Worm (Caenorhabditis elegans) whole organism, L4/young adult: ENCODE data around the gene his-73.

Experiments
- W03F9.2 ChIP-seq: fragments of 150-350 bp; optimal IDR thresholded peaks from 2 replicates; lab custom pipeline; 2014; ENCODE audit warnings: missing biosample characterization, missing genetic modification characterization
- dao-5 ChIP-seq: sonication (generic microtip); optimal IDR thresholded peaks from 2 replicates; lab custom pipeline; 2016; ENCODE audit warnings: missing genotype, missing genetic modification characterization, moderate library complexity, missing compliant biosample characterization
- him-1 ChIP-seq: sonication (generic microtip); optimal IDR thresholded peaks from 2 replicates; lab custom pipeline; 2016; ENCODE audit warnings: missing genotype, missing genetic modification reagents, missing genetic modification characterization, missing compliant biosample characterization

Gene his-73

ce11 chrII:13167493-13167892 is 16.0 kb upstream of the his-73 start:
- TF ChIP-seq him-1 (no peak), W03F9.2 (no peak), dao-5 (tag; lab: Kevin White, UChicago) (no peak)

ce11 chrII:13170696-13171095 is 12.8 kb upstream of the his-73 start:
- TF ChIP-seq W03F9.2 (no peak), him-1 (no peak), dao-5 (tag; lab: Kevin White, UChicago) (no peak)

- TF ChIP-seq him-1: no peak
- no peak for TF ChIP-seq dao-5 (tag; lab: Kevin White, UChicago)
- TF ChIP-seq W03F9.2: no peak
Measured at ce11 chrII:13174435-13174834, 9.1 kb upstream of the his-73 start.

- TF ChIP-seq him-1 (no peak), dao-5 (tag; lab: Kevin White, UChicago) (no peak), W03F9.2 (no peak)
Measured at ce11 chrII:13181465-13181864, 2.0 kb upstream of the his-73 start, which contains the start of gene W09H1.1. TSS of gene W09H1.1 (minus strand) at chrII:13181565.

- TF ChIP-seq him-1: no peak
- TF ChIP-seq W03F9.2: no peak
- TF ChIP-seq dao-5 (tag; lab: Kevin White, UChicago): no peak
Measured at ce11 chrII:13184129-13184528, 624 bp downstream of the his-73 start, which contains the start of gene W09H1.3. TSS of gene W09H1.3 (plus strand) at chrII:13184429.

ce11 chrII:13187188-13187587 is 3.7 kb downstream of the his-73 start, which contains the start of gene mecr-1:
TSS of gene mecr-1 (minus strand) at chrII:13187314.
- TF ChIP-seq W03F9.2 (peak; percentile 49), him-1 (no peak), dao-5 (tag; lab: Kevin White, UChicago) (no peak)

- TF ChIP-seq dao-5 (tag; lab: Kevin White, UChicago) (no peak), W03F9.2 (no peak), him-1 (no peak)
Measured at ce11 chrII:13188084-13188483, 4.6 kb downstream of the his-73 start.

ce11 chrII:13189363-13189762 is 5.9 kb downstream of the his-73 start:
- no peak for TF ChIP-seq W03F9.2
- TF ChIP-seq him-1: no peak
- TF ChIP-seq dao-5 (tag; lab: Kevin White, UChicago): no peak

ce11 chrII:13190412-13190811 is 6.9 kb downstream of the his-73 start:
- TF ChIP-seq him-1: no peak
- TF ChIP-seq dao-5 (tag; lab: Kevin White, UChicago): no peak
- TF ChIP-seq W03F9.2: no peak

ce11 chrII:13193563-13194103 is 10.1 kb downstream of the his-73 start:
- TF ChIP-seq him-1 (no peak), W03F9.2 (no peak), dao-5 (tag; lab: Kevin White, UChicago) (no peak)

- TF ChIP-seq W03F9.2 (no peak), dao-5 (tag; lab: Kevin White, UChicago) (no peak), him-1 (no peak)
Measured at ce11 chrII:13195163-13195562, 11.7 kb downstream of the his-73 start, which contains the start of gene lec-1. TSS of gene lec-1 (plus strand) at chrII:13195549.

- no peak for TF ChIP-seq W03F9.2
- TF ChIP-seq him-1: no peak
- TF ChIP-seq dao-5 (tag; lab: Kevin White, UChicago): no peak
Measured at ce11 chrII:13195706-13196417, 12.4 kb downstream of the his-73 start.

ce11 chrII:13196689-13197280 is 13.3 kb downstream of the his-73 start:
- TF ChIP-seq him-1: no peak
- TF ChIP-seq dao-5 (tag; lab: Kevin White, UChicago): no peak
- no peak for TF ChIP-seq W03F9.2

ce11 chrII:13198845-13199244 is 15.3 kb downstream of the his-73 start:
- TF ChIP-seq dao-5 (tag; lab: Kevin White, UChicago) (no peak), him-1 (no peak), W03F9.2 (no peak)

- peak; percentile 87 for TF ChIP-seq him-1
- TF ChIP-seq dao-5 (tag; lab: Kevin White, UChicago): no peak
- TF ChIP-seq W03F9.2: peak; percentile 53
Measured at ce11 chrII:13199674-13200215, 16.2 kb downstream of the his-73 start, which contains the start of gene btf-1. TSS of gene btf-1 (plus strand) at chrII:13200165.
